Worm (Caenorhabditis elegans): ENCODE data around the gene C09H10.4.

The C09H10.4 gene

ce11 chrII:11096233-11096632 lies 3.7 kb upstream of the C09H10.4 start, which contains the start of gene nbs-1 (continued):
- TF ChIP-seq hmg-1.2 (GFP tag; IDR thresholded peaks at IDR 0.05) = 0 out of 2 replicates have a peak, but pooled peaks have one; percentile 14
- peak; percentile 27 for TF ChIP-seq snpc-3.4 (tag; optimal IDR thresholded peaks at IDR 0.05)
- no peak for TF ChIP-seq zim-3 (tag; optimal IDR thresholded peaks at IDR 0.05)
- peak; percentile 28 for TF ChIP-seq chd-7 (tag; optimal IDR thresholded peaks at IDR 0.05)
- TF ChIP-seq B0035.1 (tag; optimal IDR thresholded peaks at IDR 0.05) = no peak
- 0 out of 2 replicates have a peak, but pooled peaks have one; percentile 34 for TF ChIP-seq C17E4.6 (GFP tag; IDR thresholded peaks at IDR 0.05)
- peak; percentile 75 for TF ChIP-seq ekl-4 (GFP tag; IDR thresholded peaks at IDR 0.05)
- peak; percentile 13 for TF ChIP-seq him-1 (tag; optimal IDR thresholded peaks at IDR 0.05)
- TF ChIP-seq aptf-3 (GFP tag; IDR thresholded peaks at IDR 0.05) = no peak
- TF ChIP-seq tbx-9 (tag; optimal IDR thresholded peaks at IDR 0.05; ENCODE audit: borderline replicate concordance) = no peak
- peak; percentile 41 for TF ChIP-seq lin-54 (GFP tag; optimal IDR thresholded peaks at IDR 0.05)
- peak; percentile 80 for TF ChIP-seq B0336.3 (GFP tag; IDR thresholded peaks at IDR 0.05)
- peak; percentile 38 for TF ChIP-seq xnd-1 (tag; optimal IDR thresholded peaks at IDR 0.05)
- TF ChIP-seq bed-2 (GFP tag; IDR thresholded peaks at IDR 0.05) = no peak
- TF ChIP-seq F57A8.1 (GFP tag; optimal IDR thresholded peaks at IDR 0.05) = peak; percentile 21
- TF ChIP-seq hrde-1 (tag; optimal IDR thresholded peaks at IDR 0.05; ENCODE audit: borderline replicate concordance) = peak; percentile 51
- TF ChIP-seq ceh-91 (GFP tag; IDR thresholded peaks at IDR 0.05) = no peak
- TF ChIP-seq madf-6 (GFP tag; IDR thresholded peaks at IDR 0.05) = peak; percentile 59
- no peak for TF ChIP-seq F23B12.7 (tag; optimal IDR thresholded peaks at IDR 0.05; ENCODE audit: insufficient read depth)
- TF ChIP-seq attf-6 (GFP tag; IDR thresholded peaks at IDR 0.05) = peak; percentile 59; the same call in 1 of the 2 replicates
- peak; percentile 16 for TF ChIP-seq fkh-3 (tag; optimal IDR thresholded peaks at IDR 0.05)
- 0 out of 2 replicates have a peak, but pooled peaks have one; percentile 57 for TF ChIP-seq lin-26 (GFP tag; IDR thresholded peaks at IDR 0.05)
- peak; percentile 60 for TF ChIP-seq rcor-1 (GFP tag; IDR thresholded peaks at IDR 0.05)

- peak; percentile 13 for TF ChIP-seq efl-1 (GFP tag; optimal IDR thresholded peaks at IDR 0.05)
- TF ChIP-seq cebp-1 (GFP tag; IDR thresholded peaks at IDR 0.05) = no peak
- TF ChIP-seq cebp-1 (tag; optimal IDR thresholded peaks at IDR 0.05) = peak; percentile 49
- TF ChIP-seq lir-1 (GFP tag; conservative IDR thresholded peaks at IDR 0.05) = no peak
- peak; percentile 50 for TF ChIP-seq ZK185.1 (tag; optimal IDR thresholded peaks at IDR 0.05; ENCODE audit: poor library complexity, severe bottlenecking)
- TF ChIP-seq madf-6 (GFP tag; IDR thresholded peaks at IDR 0.05) = peak; percentile 70
- TF ChIP-seq pha-4 (tag; optimal IDR thresholded peaks at IDR 0.05) = peak; percentile 64
- 0 out of 2 replicates have a peak, but pooled peaks have one; percentile 10 for TF ChIP-seq ekl-4 (GFP tag; IDR thresholded peaks at IDR 0.05)
- TF ChIP-seq D2030.7 (GFP tag; IDR thresholded peaks at IDR 0.05) = peak; percentile 71
- no peak for TF ChIP-seq bed-1 (GFP tag; IDR thresholded peaks at IDR 0.05)
- no peak for TF ChIP-seq F57C9.4 (tag; optimal IDR thresholded peaks at IDR 0.05)
- TF ChIP-seq snpc-1.3 (tag; optimal IDR thresholded peaks at IDR 0.05; ENCODE audit: insufficient read depth) = peak; percentile 37
- peak; percentile 16 for TF ChIP-seq snpc-1.1 (tag; optimal IDR thresholded peaks at IDR 0.05; ENCODE audit: insufficient read depth)
- no peak for TF ChIP-seq T07F8.4 (tag; optimal IDR thresholded peaks at IDR 0.05)
- no peak for TF ChIP-seq rpc-1 (optimal IDR thresholded peaks at IDR 0.05)
- TF ChIP-seq rpc-1 (tag; optimal IDR thresholded peaks at IDR 0.05) = no peak
- no peak for TF ChIP-seq Y79H2A.3 (GFP tag; conservative IDR thresholded peaks at IDR 0.05)
- peak; percentile 60 for TF ChIP-seq snpc-3.4 (tag; optimal IDR thresholded peaks at IDR 0.05)
- peak in 1 of 3 experiments; percentile 67 for TF ChIP-seq lin-35 (GFP tag; optimal IDR thresholded peaks at IDR 0.05)
- TF ChIP-seq ztf-25 (GFP tag; IDR thresholded peaks at IDR 0.05) = no peak
- peak; percentile 55 for TF ChIP-seq madf-8 (GFP tag; conservative IDR thresholded peaks at IDR 0.05)
- TF ChIP-seq ceh-27 (GFP tag; optimal IDR thresholded peaks at IDR 0.05) = peak; percentile 45
- peak; percentile 42; the same call in 1 of the 2 replicates for TF ChIP-seq hmg-1.2 (GFP tag; IDR thresholded peaks at IDR 0.05)
- no peak for TF ChIP-seq ceh-79 (tag; optimal IDR thresholded peaks at IDR 0.05)
- TF ChIP-seq sdz-38 (tag; optimal IDR thresholded peaks at IDR 0.05) = no peak
- TF ChIP-seq tbp1 (GFP tag; optimal IDR thresholded peaks at IDR 0.05) = peak; percentile 47
- no peak for TF ChIP-seq mel-28 (tag; optimal IDR thresholded peaks at IDR 0.05; ENCODE audit: borderline replicate concordance)
Measured at ce11 chrII:11097154-11097887, 2.6 kb upstream of the C09H10.4 start, which contains the start of the genes rpl-36.A and nuo-1. TSS of gene rpl-36.A (minus strand) at chrII:11097204. TSS of gene nuo-1 (plus strand) at chrII:11097837.
